Fruit fly (Drosophila melanogaster): ENCODE measurements around the gene Naa20A.

Naa20A gene

DNA sequence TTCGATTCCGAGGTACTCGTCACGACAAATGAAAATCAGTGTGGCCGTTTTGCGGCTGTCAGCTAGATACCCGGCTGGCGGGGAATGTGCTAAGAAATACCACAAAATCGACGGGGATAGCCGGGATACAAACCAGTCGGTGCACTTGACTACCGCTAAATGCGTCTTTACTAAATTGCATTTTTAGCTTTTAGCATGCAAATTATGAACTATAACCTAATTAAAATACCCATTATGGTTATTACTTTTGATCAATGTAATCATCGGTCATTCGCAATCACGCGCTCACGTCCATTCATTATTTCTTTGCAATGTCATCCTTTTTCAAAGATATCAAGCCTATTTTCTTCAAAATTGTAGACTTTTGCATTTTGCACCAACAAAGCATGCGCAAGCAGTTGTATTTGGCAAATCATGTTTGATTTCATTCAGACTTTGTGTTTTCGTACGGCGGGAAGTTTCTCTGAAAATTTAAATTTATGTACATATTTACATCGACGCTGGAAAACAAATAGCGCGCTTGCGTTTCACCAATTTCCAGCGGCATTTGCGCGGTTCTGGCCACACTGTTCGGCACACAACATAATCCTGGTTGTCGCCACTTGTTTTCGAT lies 15.6 kb upstream of the Naa20A start, which contains the start of gene Rcd-1:
Gene Rcd-1, plus strand, starts transcription at position 440 of the 613 bp plus-strand sequence.
- peak; percentile 19 to 48 for TF ChIP-seq CTCF (optimal IDR thresholded peaks at IDR 0.05)
- no peak for TF ChIP-seq CG8478 (optimal IDR thresholded peaks at IDR 0.05)

DNA sequence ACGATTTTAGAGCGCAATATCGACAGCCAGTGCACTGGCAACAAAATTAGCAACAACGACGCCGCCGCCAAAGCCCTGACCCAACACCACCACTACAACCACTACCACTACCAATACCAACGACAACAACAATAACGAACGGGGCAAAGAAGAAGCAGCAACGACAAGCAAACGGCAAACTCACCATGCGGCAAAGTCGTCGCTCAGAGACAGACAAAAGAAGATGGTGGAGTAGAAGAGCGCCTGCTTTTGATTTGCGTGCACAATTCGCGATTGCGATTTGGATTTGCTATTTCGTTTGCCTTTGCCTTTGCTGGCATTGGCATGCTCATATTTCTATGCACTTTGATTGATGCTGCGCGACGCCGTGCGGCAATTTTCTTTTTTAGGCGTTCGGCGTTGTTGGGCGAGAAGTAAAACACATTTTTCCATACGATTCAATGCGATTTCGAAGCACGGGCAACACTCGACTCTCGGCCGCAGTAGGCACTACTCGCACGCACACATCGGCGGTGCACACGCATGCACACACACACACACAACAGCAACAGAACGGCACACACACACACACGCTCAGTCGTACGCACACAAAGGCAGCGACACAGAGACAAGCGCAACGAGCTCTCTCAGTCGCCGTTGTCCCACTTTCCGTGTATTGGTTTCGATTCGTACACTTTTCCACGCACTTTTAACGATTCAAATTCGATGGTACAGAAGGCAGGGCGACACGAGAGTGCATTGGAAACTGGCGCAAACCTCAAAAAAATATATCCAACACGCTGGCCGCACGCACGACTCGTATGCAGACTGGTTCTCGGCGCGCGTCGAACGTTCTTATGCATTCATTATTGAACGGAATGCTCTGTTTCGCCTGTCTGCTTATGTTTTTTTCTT lies 14.8 kb upstream of the Naa20A start:
- TF ChIP-seq CG8478 (optimal IDR thresholded peaks at IDR 0.05), result peak; percentile 53
- TF ChIP-seq CTCF (optimal IDR thresholded peaks at IDR 0.05), result no peak

DNA sequence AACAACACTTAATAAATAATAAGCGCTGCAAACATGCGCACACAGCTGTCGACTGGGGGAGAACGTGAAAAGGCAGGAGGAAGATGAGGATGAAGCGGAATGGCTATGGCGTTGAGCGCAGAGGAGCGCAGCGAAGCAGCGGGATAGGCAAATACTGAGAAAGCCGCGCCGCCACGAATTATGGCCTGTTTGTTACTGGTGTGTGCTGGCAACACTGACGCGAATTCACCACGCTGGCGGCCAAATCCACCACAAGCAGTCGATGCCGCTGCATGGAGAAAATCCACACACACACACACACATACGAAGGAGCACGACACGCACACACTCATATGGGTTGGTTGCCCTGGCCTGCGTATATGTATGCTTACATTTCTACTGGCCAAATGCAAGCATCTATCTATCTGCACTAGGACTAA lies 14.1 kb upstream of the Naa20A start:
- TF ChIP-seq CG8478 (optimal IDR thresholded peaks at IDR 0.05) (no peak), CTCF (optimal IDR thresholded peaks at IDR 0.05) (no peak)

DNA sequence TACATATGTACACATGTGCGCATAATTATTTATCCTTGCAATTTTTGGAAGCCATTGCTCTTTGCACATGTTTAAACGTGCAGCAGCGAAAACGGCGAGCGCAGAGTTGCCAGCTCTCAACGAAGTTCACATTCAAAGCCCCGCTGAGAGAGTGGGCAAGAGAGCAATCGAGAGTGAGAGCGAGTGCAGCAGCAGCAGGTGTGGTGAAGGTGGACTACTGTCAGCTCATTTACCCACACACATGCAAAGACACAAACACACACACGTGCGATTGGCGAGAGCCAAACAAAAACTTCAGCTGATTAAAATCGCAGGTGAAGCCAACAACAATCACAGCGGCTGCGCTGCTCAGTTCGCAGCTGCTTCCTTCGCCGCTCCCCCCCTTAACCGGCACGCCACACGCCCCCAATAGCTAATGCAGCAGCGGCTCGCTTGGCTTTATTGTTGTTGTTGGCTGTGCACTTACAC lies 8.5 kb upstream of the Naa20A start:
- TF ChIP-seq CTCF (optimal IDR thresholded peaks at IDR 0.05), result no peak
- TF ChIP-seq CG8478 (optimal IDR thresholded peaks at IDR 0.05), result no peak

DNA sequence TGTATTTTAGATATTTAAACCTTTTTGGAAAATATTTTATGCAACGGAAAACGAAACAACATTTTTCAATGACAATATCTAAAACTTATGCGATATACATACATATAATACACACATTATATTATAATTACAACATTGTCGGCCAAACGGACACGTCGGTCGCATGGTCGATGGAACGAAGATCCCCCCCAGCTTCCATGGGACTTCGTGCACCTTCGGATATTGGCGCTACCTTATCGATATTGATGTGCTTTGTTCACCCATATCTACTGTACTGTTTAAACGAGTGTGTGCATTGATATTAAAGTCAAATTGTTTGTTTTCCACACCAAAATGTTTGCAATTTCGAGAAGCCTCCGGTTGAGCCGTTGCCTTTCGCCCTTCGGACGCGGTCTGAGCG lies 2.5 kb upstream of the Naa20A start, which contains the start of gene CG14212:
Gene CG14212, plus strand, starts transcription at position 301 of the 400 bp plus-strand sequence.
- TF ChIP-seq CTCF (optimal IDR thresholded peaks at IDR 0.05), result no peak
- no peak for TF ChIP-seq CG8478 (optimal IDR thresholded peaks at IDR 0.05)

DNA sequence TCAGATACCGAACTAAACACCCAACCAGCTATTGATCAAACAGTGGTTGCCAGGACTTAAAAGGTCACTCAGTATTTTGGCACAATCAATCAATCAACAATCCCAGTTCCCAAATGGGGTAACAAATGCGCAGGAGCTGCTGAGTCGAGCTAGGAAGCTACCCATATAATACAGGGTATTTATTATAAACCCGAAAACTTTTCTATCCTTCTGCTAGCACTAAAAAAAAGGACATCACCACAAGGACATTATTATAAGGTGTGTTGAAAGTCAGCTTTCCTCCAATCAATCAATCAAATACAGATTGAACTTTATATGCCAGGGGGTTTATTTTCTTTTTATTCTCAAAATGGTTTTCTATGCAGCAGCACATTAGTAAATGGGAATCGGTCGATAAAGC lies 1.7 kb downstream of the Naa20A start, which contains the start of gene CG14221:
Gene CG14221, minus strand, starts transcription at position 101 of the 400 bp plus-strand sequence.
- TF ChIP-seq CTCF (optimal IDR thresholded peaks at IDR 0.05), result no peak
- no peak for TF ChIP-seq CG8478 (optimal IDR thresholded peaks at IDR 0.05)

DNA sequence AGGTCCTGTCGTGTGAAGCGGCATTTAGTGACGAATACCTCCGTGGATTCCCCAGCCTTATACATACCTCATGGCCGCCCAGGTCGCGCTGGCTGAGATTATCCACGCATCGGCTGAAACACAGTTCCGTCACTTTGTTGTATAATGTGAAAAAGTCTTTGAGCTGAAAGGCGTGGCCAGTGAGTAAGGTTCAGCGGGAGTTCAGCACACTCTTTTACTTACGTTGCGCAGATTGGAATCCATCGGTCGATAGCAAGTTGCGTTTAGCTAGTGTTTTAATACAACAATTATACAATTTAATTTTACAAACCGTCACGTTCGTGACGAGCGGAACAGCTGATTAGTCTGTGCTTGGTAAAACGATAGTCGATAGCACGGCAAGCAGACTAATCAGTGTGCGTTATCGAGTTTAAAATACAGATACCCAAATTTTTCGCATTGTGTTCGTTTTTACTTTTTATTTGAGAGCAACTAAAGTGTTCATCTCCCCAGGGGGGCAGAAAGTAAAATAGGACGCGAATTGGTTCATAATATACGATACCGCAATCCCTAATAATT lies 4.6 kb downstream of the Naa20A start, which contains the start of the genes Pstk and Tim9b:
Gene Pstk, minus strand, starts transcription at position 355 of the 558 bp plus-strand sequence.
Gene Tim9b, minus strand, starts transcription at position 355 of the 558 bp plus-strand sequence.
- no peak for TF ChIP-seq CG8478 (optimal IDR thresholded peaks at IDR 0.05)
- TF ChIP-seq CTCF (optimal IDR thresholded peaks at IDR 0.05), result no peak

DNA sequence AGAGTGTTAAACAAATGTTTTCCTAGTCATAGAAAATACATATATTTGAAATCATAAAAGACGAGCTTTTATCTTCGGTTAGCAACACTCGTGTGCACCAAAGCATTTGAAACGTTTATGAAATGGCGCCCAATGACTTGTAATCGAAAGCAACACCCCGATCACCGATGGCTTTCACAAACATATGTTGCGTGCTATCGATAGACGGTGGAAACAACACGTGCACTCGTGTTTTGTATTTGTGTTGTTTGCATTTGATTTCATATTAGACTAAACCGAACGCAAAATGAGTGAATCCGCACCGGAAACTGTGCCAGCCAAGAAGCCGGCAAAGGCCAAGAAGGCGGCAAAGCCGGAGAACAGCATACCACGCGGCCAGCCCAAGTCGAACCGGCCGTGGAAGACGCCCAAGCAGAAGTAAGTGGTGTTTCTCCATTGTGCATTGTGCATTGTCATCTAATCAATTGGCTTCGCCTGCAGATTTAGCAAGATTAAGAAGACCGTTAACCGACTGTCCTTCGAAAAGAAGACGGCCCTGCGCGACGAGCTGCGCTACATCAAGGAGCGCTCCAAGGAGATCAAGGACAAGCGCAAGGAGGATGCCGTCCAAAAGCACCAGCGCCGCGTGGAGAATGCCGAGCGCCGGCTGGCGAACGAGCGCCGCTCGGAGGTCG lies 6.7 kb downstream of the Naa20A start, which contains the start of gene CG14210:
Gene CG14210, plus strand, starts transcription at position 207 of the 674 bp plus-strand sequence.
- TF ChIP-seq CTCF (optimal IDR thresholded peaks at IDR 0.05) (no peak), CG8478 (optimal IDR thresholded peaks at IDR 0.05) (no peak)

DNA sequence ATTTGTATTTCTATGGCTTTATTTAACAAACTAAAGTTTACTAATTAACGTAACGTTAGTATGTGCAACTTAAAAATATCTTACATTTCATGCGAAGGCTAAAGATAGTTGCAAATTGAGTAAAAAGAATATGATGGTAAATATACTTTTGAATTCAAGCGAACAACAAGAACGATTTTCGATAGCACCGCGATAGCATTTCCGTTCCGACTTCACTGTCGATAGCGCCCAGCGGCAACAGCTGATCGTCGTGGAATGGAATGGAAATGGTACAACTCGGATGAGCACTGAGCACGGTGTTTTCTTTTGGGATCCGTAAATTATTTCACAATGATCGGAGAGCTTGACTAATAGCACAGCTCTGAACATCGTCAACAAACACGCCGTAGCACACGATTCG lies 9.4 kb downstream of the Naa20A start:
- TF ChIP-seq CTCF (optimal IDR thresholded peaks at IDR 0.05) (no peak), CG8478 (optimal IDR thresholded peaks at IDR 0.05) (no peak)

DNA sequence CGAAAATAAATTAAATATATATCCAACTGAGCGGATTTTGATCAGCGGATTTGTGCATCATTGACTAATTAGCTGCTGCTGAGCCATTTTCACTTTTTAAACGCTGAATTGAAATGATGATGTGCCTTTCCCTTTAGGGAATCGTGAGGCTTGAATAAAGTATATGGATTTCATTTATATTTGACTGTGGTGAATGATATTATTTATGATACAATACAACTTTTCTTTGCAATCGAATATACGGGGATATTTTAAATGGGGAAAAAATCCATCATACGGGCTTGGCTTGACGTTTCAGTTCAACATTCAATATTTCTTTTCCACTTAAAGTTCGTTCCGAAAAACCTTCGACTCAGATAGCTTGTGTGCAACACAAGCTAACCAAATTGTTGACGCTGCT lies 11.6 kb downstream of the Naa20A start, which contains the start of the genes Shawn and Tyler:
Gene Shawn, plus strand, starts transcription at position 301 of the 400 bp plus-strand sequence.
Gene Tyler, plus strand, starts transcription at position 301 of the 400 bp plus-strand sequence.
- TF ChIP-seq CG8478 (optimal IDR thresholded peaks at IDR 0.05) (no peak), CTCF (optimal IDR thresholded peaks at IDR 0.05) (no peak)

DNA sequence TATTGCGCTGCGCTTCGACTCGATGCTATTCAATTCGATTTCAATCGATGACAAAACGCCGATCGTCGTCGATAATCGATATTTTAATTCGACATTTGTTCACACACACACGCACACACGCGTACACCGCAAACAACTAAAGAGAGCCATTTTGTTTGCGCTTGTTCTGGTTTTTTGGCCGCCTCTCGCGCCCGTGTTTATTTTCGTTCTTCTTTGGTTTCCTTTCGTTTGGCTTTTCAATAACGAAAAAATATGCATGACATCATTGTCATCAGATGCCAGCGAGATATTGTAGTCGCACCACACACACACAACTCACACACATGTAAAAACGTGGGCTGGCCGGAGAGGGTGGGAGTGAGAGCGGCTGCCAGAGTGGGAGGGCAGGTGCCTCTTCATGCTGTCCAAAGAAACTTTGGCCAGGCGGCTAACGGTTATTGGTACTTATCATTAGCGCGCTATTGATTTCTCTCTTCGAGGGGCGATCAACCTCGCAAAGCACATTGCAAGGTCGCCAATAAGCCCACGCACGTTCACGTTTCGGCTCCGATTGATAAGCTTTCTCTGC lies 14.7 kb downstream of the Naa20A start:
- TF ChIP-seq CTCF (optimal IDR thresholded peaks at IDR 0.05), result no peak
- no peak for TF ChIP-seq CG8478 (optimal IDR thresholded peaks at IDR 0.05)

DNA sequence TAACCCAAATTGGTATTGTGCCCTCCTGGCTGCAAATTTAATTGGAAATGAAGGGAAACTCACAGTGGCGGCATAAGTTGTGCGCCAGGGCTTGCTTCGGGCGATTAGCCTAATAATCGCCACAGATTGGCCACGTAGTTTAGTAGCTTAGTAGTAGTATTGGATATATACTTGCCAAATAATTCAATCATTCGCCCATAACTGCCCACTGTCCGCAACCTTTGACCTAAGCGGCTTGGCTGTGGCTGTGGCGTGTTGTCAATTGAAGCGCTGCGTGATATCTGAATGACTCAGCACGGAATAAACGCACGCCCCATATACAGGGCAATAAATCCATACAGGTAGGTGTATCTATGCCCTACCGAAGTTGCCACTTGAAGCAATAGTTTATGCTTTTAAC lies 15.9 kb downstream of the Naa20A start:
- no peak for TF ChIP-seq CG8478 (optimal IDR thresholded peaks at IDR 0.05)
- TF ChIP-seq CTCF (optimal IDR thresholded peaks at IDR 0.05), result no peak

DNA sequence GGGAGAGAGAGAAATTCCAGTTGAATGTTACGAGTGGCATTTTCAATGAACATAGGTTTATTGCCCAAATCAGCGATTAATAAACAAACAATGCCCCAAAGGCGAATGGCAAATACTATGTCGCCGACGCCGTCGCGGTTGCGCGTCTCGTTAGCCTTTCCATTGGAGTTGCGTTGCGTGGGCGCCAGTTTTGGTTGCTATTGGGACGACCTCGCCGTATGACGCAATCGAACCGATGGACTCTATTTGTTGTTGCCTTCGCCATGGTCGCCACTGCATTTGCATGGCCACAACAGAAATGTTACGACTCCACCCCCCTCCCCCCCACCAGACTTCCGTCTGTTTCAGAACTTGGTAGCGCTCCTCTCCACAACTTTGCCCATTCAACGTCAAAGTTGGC lies 16.3 kb downstream of the Naa20A start:
- TF ChIP-seq CG8478 (optimal IDR thresholded peaks at IDR 0.05), result no peak
- TF ChIP-seq CTCF (optimal IDR thresholded peaks at IDR 0.05), result no peak

DNA sequence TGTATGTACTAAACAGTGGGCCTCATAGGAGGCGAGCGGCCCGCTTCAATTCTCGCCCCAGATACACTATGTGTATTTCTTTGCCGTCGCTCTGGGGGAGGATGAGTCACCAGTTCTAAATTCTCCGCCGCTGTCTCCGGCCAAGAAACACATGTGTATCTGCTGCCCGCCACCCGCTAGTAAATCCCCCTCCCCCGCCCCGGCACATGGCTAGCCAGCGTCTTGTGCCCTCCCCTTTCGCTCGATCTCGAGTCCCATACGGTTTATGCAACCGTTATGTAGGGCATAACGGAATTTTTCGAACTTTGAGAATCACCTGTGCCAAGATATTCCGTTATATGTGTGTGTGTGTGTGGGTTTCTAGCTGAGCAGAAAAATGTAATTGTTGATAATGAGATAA lies 17.0 kb downstream of the Naa20A start:
- no peak for TF ChIP-seq CTCF (optimal IDR thresholded peaks at IDR 0.05)
- no peak for TF ChIP-seq CG8478 (optimal IDR thresholded peaks at IDR 0.05)
